Worm (Caenorhabditis elegans): Measurements from ENCODE around the gene C44H9.4.

ce11 chrV:12824777-12825176, 10.7 kb upstream of the C44H9.4 start, which contains the start of gene ugt-16:
- TF ChIP-seq flt-1 (GFP tag; IDR thresholded peaks at IDR 0.05) (no peak), F13C5.2 (tag; optimal IDR thresholded peaks at IDR 0.05) (no peak)
